Fruit fly (Drosophila melanogaster) whole organism, larva: ENCODE measurements around the gene CG7367.

Source experiments
- noc ChIP-seq: fragments of 200-800 bp; sonication (Bioruptor generic); optimal IDR thresholded peaks from 3 replicates; lab custom pipeline; 2019; ENCODE audit warnings: missing biosample characterization, mild to moderate bottlenecking, missing genetic modification characterization, moderate library complexity

The CG7367 gene

DNA sequence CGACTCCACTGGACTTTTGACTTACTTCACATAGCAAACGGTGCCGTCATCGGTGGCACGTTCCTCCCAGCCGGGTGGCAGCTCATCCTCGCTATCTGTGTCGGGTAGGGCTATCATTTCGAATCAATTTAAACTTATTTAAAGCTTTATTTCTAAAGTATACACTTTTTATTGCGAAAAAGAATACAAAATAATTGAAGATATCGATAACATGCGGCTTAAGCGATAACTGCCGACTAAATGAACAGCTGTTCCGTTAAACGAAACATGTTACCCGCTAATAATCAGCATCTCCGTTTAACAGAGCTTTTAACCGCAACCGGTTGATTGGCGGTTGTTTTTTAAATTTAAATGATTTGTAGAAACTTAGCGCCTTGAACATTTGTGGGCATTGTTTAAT, 35.5 kb downstream of the CG7367 start, which contains the start of gene Wwox:
Gene Wwox, minus strand, starts transcription at position 215 of the 400 bp plus-strand sequence.
- TF ChIP-seq noc (tag; lab: Kevin White, UChicago) = no peak

DNA sequence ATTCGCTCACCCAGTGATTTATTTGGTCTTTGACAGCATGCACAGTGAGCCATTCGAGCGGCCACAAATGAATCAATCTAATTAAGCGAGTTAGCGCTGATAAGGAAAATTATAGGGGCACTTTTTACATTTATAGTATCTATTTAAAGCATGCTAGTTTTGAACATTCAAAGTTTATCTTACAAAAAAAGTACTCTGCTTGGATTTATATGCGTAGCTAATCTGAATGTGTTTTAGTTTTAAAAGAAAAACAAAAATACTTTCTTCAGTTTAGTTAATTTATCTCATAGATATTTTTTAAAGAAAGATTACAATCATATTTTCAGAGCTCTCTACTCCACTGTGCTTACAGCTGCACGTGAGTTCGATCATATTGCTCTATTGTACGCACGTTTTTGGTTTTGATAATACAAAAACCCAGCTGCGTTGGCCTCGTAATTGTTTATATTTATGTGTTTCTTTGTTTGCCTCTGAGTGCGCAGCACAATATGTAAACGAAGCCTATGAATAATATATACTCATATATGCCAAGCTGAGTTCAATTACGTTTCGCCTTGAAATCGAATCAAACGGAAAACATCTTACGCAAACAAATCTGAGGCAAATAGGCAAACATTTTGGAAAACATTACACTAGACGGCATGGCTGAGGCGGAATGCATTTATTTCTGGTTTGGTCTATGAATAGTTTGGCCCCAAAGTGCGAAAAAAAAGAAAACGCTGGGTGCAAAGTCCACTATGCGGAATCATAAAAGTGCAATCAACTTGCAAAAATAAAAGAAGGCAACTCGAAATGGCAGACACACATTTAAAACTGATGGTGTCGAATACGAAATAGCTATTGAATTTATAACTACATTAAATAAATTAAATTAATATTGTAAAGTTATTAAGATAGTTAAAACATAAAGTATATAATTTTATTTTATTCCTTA, 37.6 kb downstream of the CG7367 start:
- peak; percentile 75 for TF ChIP-seq noc (tag; lab: Kevin White, UChicago)

DNA sequence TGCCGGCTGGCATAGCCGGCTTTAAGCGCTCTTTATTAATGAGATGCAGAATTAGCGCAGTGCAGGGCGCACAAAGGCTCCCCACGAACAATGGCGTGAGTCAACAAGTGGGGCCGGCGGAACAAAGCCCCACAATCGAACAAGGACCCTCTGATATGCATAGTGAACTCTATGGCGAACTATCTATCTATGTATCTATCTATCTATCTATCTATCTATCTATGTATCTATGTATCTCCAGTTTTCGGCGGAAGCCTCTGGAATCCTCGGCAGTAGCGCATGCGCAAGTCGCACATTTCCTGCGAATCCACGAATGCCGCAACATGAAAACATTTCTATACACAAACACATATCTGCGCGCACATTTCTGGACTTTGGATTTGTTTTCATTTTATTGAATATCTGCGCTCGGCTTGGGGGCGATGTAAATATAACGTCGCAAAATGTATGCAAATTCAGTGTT, 39.0 kb downstream of the CG7367 start:
- TF ChIP-seq noc (tag; lab: Kevin White, UChicago) = peak; percentile 80

DNA sequence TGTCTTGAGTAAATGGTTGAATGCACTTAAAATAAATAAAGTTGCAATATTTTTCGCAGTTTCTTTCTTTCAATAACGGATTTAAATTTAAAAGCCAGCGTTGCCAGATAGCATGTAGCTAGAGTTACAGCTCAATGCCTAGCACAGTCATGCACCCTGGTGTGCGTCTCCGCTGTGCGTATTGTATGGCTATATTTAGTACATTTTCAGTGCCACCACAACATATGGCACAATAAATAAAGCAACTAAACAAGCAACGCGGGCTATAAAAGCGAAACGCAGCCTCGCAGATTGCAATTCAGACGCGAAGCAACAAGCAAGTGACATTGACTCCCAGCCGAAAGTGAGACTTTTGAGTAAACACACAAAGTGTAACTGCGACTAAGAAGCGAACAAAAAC, 40.9 kb downstream of the CG7367 start, which contains the start of gene Sirup:
Gene Sirup, plus strand, starts transcription at position 215 of the 400 bp plus-strand sequence.
- TF ChIP-seq noc (tag; lab: Kevin White, UChicago) = no peak

DNA sequence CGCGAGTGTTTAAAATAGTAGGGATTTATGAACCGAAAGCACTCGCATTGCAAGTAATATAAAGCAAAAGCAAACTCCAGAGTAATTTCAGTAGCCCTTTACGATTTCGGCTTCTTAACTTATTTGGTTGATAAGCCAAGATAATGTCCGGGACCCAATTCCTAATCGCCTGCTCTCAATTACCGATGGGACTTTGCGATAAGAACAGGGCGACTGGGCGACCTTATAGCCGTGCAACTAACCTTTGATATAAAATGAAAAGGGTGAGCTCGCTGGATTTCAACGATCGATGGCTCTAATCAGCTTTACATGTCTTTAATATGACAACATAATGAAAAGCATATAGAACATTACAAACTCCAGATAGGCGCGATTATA, 41.5 kb downstream of the CG7367 start, which contains the start of gene CG7227:
Gene CG7227, minus strand, starts transcription at position 72 of the 378 bp plus-strand sequence.
- no peak for TF ChIP-seq noc (tag; lab: Kevin White, UChicago)

DNA sequence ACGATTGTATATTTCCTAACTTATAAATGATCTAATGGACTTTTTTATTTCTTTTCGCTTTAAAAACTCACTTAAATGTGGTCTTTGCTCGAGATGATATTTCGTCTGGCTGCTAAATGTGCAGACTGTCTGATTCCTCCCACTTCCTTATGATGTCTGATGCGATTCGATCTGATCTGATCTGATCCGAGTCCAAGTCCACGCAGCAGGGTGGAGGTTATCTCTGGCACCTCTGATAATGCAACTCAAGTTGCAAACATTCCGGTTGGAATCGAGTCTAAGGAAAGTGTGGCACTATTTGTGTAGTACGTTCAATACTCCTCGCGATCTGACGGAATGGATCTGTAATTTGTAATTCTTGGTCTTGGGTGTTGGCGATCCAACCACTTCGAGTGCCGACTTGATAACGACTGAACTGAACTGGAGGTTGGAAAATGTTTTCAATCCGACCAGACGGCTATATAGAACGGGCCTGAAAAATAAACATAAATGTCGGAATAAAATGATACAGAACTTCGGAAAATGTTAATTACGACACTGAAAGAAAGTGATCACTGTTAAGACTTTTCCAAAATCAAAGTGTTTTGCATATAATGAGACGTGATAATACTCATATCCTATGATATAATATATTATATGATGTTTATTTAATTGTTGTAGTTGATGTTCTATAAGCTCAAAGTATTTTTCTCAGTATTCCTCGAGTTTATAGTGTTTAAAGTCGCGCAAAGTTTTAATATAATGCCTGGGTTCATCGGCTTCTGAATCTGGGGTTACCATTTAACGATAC, 42.1 kb downstream of the CG7367 start:
- no peak for TF ChIP-seq noc (tag; lab: Kevin White, UChicago)

DNA sequence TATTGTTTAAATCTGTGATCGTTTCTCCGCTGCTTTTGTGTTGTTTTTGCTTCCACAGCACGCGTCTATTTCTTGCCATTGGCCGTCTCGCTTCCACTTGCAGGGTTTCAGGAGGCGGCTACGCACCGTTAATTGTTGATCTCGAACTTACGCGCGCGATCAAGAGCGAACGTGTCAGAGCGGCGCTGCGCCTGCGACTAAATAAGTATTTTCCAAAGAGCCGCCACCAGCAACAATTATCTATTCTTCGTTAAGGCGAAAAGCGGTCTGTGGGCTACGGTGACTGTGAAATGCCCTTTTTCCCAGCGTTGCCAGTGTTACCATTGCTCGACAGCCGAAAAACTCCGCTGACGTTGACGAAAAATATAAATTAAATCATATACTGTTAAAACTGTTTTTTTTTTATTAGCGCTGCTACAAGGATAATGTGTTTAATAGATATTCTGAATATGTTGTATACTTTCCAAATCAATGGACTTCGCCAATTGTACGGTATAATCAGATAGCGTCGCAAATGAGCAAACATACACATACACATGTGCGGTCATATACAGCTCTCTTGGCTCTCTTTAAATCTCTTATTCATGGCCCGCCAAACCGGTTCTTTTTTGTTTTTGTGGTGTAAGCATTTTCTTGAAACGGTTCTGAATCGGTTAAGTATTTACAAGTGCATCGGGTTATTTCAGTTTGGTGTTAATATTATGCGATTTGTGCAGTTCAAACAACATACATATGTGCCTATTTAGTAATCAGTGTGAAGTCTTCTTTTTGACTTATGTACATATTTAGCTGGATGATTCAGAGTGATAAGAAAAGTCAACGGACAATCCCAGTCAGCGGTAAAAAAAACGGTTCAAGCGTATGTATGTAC, 45.4 kb downstream of the CG7367 start, which contains the start of gene pes:
Gene pes, minus strand, starts transcription at position 201 of the 871 bp plus-strand sequence.
- peak; percentile 63 for TF ChIP-seq noc (tag; lab: Kevin White, UChicago)

DNA sequence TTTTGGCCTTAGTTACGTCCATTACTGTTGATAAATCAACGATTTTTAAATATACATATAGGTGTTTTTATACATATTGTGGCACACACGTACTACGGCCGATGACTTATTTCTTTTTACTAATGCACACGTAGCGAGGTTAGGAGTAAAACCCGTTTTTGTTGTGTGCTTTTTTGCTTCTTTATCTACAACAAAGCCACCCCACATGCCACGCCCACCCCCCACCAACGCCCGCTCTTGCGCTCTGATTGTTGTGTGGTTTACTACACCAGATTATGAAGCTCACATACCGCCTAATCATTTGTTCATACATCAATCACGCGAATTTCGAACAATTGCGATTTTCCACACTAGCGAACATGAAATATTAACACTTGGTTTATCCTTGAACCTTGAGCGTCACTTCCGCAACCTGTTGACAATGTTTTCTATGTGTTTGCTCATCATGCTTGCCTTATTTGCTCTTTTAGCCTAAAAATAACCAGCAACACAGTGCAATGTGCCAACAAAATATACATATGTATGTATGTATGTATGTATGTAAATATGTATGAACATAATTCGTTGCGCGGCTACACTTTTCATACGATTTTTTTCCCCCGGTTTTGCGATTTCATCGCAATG, 46.4 kb downstream of the CG7367 start:
- TF ChIP-seq noc (tag; lab: Kevin White, UChicago) = no peak

DNA sequence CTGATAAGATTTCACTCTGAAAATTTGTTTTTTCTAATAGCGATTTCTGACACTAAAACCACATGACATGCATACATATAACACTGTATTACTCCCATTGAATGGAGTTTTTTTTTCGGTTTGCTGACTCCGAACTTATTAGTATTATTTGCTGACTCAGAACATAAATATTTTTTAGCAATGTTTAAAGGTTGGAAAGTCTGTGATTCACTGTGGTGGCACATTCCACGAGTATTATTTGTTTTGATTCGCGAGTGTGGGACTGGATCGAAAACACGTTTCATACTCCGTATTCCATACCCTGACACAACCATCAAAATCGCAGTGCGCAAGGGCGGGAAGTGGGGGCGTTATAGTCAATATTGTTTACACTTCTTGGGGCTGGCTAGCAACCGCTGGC, 46.9 kb downstream of the CG7367 start:
- no peak for TF ChIP-seq noc (tag; lab: Kevin White, UChicago)

DNA sequence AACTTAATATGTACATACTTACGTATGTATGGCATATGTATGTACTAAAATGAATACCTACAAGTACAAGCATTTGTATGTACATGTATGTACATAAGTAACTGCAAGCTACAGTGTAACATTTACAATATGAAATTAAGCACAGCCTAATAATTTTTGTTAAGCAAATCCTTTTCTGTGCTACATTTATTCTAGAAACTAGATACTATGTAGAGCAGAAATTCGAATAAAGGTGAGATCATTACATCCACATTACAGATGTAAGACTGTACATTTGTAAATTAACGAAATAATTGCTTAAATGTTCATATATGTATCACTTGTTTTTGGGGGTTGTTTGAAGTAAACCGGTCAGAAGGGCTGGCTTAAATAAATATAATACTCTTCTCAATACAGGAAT, 47.6 kb downstream of the CG7367 start:
- TF ChIP-seq noc (tag; lab: Kevin White, UChicago) = no peak

DNA sequence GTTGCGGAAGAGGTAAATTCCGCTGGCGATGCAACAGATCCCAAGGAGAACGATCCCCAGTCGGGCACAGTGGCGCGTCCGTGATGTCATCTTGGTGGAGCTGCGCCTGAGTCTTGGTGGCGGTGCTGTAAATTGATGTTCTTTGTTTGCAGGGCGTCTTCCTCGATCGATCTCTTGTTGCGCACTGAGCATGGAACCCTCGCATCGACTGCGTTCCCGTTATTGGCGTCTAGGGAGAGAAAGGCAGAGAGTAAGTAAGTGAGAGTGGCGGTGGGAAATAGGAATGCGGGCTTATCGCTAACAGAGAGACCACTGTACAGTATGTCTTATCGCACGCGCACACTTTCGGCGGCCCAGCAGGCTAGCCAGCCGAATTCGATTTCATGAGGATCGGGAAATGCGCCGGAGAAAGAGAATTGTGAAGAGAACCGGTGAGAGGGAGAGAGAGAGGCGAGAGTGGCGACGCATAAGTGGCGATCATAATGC, 48.2 kb downstream of the CG7367 start:
- no peak for TF ChIP-seq noc (tag; lab: Kevin White, UChicago)

DNA sequence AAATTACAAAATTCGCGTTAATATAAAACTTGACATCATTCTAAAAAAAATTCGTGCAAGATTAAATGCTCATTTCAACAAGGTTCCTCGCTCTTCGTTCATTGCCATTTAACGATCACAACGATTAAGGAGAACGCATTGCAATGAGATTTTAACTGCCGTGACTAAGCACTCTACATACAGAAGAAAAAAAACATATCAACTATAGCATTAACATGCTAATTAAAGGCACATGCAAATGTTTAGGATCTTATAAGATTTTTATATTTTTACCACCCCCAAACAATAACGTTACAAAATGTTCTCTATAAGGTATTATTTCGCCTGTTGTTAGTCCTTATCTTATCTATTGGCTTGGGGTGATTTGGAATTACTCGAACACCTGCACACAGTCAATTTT, 48.9 kb downstream of the CG7367 start:
- TF ChIP-seq noc (tag; lab: Kevin White, UChicago) = no peak

DNA sequence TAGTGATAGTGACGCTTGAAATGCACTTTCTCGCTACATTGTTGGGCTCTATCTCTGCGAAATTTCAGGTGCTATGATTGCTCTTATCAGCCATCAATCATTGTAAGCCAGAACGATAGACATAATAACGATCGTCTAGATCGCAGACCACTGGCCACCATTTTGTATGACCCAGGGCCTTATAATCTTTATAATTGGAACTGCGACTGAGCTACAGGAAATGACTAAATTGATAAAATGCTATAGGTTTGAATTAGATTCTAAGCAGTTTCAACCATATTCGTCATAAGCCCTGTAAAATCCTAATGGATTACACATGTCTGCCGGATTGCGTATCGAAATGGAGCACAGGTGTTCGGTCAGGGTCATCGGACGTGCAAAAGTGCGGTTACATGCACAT, 49.7 kb downstream of the CG7367 start:
- peak; percentile 22 for TF ChIP-seq noc (tag; lab: Kevin White, UChicago)

DNA sequence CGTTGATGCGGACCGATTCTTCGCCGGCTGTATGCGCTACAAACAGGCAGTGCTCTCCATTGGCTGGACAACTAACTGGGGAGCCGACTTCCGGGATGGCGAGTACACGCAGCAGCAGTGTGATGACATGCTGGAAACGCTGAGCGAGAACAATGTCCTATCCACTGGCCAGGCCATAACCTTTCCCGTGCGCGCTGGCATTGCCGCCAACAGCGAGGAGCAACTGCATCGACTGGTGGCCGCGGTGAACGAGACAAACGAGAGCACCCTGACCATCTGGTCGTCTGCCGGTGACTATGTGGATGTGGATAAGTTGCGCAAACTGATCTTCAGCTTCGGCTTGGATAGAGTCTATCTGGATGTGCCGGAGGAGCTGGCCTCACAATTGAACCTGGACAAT, 53.4 kb downstream of the CG7367 start:
- no peak for TF ChIP-seq noc (tag; lab: Kevin White, UChicago)
